Worm (Caenorhabditis elegans) whole organism, L3 larva: ENCODE results near the gene K02E10.5.

ENCODE experiments used
- R02D3.7 ChIP-seq: fragments of 150-350 bp; optimal IDR thresholded peaks from 2 replicates; lab custom pipeline; 2014; ENCODE audit warnings: missing biosample characterization, missing genetic modification characterization
- ceh-28 ChIP-seq: fragments of 150-350 bp; optimal IDR thresholded peaks from 2 replicates; lab custom pipeline; 2014; ENCODE audit warnings: missing biosample characterization, missing genetic modification reagents, missing genetic modification characterization
- daf-12 ChIP-seq: fragments of 150-350 bp; optimal IDR thresholded peaks from 2 replicates; lab custom pipeline; 2014; ENCODE audit warnings: missing biosample characterization, missing genetic modification reagents, missing genetic modification characterization
- elt-3 ChIP-seq, 3 experiments: fragments of 150-350 bp in 1 of 3; sonication (generic microtip) in 2 of 3; optimal IDR thresholded peaks; 2 replicates in 2 of 3; 4 replicates in 1 of 3; lab custom pipeline; 2014 to 2017; ENCODE audit warnings: missing biosample characterization in 3 of 3, missing genetic modification characterization in 3 of 3
- fos-1 ChIP-seq: fragments of 150-350 bp; optimal IDR thresholded peaks from 2 replicates; lab custom pipeline; 2014; ENCODE audit warnings: missing biosample characterization, missing genetic modification characterization
- jun-1 ChIP-seq: fragments of 150-350 bp; optimal IDR thresholded peaks from 2 replicates; lab custom pipeline; 2014; ENCODE audit warnings: missing biosample characterization, missing genetic modification reagents, missing genetic modification characterization
- nhr-12 ChIP-seq: fragments of 150-350 bp; optimal IDR thresholded peaks from 2 replicates; lab custom pipeline; 2014; ENCODE audit warnings: missing biosample characterization, missing genetic modification characterization
- skn-1 ChIP-seq: fragments of 150-350 bp; optimal IDR thresholded peaks from 2 replicates; lab custom pipeline; 2014; ENCODE audit warnings: missing biosample characterization, missing genetic modification characterization
- snpc-4 ChIP-seq: fragments of 150-350 bp; optimal IDR thresholded peaks from 2 replicates; lab custom pipeline; 2014; ENCODE audit warnings: missing biosample characterization, missing genetic modification characterization

- TF ChIP-seq snpc-4 (tag; lab: Kevin White, UChicago) (no peak), jun-1 (tag; lab: Kevin White, UChicago) (no peak), R02D3.7 (no peak), ceh-28 (no peak), skn-1 (tag; lab: Kevin White, UChicago) (no peak), fos-1 (no peak), elt-3 (tag; optimal IDR thresholded peaks at IDR 0.05; lab: Kevin White, UChicago) (no peak), nhr-12 (tag; lab: Kevin White, UChicago) (no peak), daf-12 (tag; lab: Kevin White, UChicago) (no peak)
Observed at ce11 chrX:2441163-2441562, 37.6 kb downstream of the K02E10.5 start.
